Worm (Caenorhabditis elegans) whole organism, early embryonic: ENCODE measurements around the gene del-1.

ENCODE experiments used
- B0310.2 ChIP-seq: sonication (generic microtip); optimal IDR thresholded peaks from 2 replicates; lab custom pipeline; 2016; ENCODE audit warnings: mild to moderate bottlenecking, missing genetic modification characterization, missing compliant biosample characterization
- aly-1 ChIP-seq: sonication (generic microtip); optimal IDR thresholded peaks from 2 replicates; lab custom pipeline; 2016; ENCODE audit warnings: missing genetic modification characterization, missing compliant biosample characterization
- ama-1 ChIP-seq: fragments of 150-350 bp; optimal IDR thresholded peaks from 2 replicates; lab custom pipeline; 2014
- flt-1 ChIP-seq: fragments of 200-800 bp; sonication (Bioruptor generic); IDR thresholded peaks from 2 replicates; pipeline ENCODE4 v1.3.6; 2022; ENCODE audit warnings: missing genetic modification characterization, missing compliant biosample characterization
- hmg-4 ChIP-seq: fragments of 200-800 bp; sonication (Bioruptor generic); optimal IDR thresholded peaks from 2 replicates; lab custom pipeline; 2018; ENCODE audit warnings: mild to moderate bottlenecking, missing genetic modification characterization, missing compliant biosample characterization
- hnd-1 ChIP-seq: sonication (generic microtip); optimal IDR thresholded peaks from 2 replicates; lab custom pipeline; 2016; ENCODE audit warnings: missing genetic modification characterization, missing compliant biosample characterization
- pes-1 ChIP-seq: fragments of 200-800 bp; sonication (Bioruptor generic); IDR thresholded peaks from 2 replicates; pipeline ENCODE4 v1.3.6; 2022; ENCODE audit warnings: missing genetic modification reagents, missing genetic modification characterization, missing compliant biosample characterization
- scrt-1 ChIP-seq: fragments of 200-800 bp; sonication (Bioruptor generic); IDR thresholded peaks from 2 replicates; pipeline ENCODE4 v1.3.6; 2022; ENCODE audit warnings: missing genetic modification characterization, missing compliant biosample characterization
- sea-1 ChIP-seq: fragments of 200-800 bp; sonication (Bioruptor generic); conservative IDR thresholded peaks from 2 replicates; pipeline ENCODE4 v1.3.6; 2022; ENCODE audit warnings: missing genetic modification characterization, missing compliant biosample characterization
- tbx-37 ChIP-seq: fragments of 200-800 bp; sonication (Bioruptor generic); conservative IDR thresholded peaks from 2 replicates; pipeline ENCODE4 v1.3.6; 2022; ENCODE audit warnings: missing genetic modification reagents, missing genetic modification characterization, missing compliant biosample characterization
- tra-4 ChIP-seq: sonication (generic microtip); optimal IDR thresholded peaks from 2 replicates; lab custom pipeline; 2017; ENCODE audit warnings: missing genetic modification characterization, missing compliant biosample characterization

DNA sequence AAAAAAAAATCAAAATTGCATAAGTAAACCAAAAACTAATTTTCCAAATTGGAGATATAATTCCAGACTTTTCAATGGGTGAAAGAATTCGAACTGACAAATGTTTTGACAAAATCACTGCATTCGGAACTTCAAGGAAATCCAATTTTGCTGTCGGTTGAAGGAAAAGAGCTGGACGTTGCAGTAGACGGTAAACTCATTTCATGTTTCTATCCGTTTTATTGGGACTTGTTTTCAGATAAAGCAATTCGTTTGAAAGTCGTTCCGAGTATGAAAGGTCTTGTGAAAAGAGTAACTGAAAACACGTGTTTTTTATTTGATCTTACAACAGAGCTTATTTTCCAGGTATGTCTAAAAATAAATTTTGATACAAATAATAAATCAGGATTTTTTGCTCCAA lies 48.3 kb downstream of the del-1 start:
- TF ChIP-seq ama-1 (lab: Kevin White, UChicago) (no peak), tbx-37 (GFP tag; lab: Robert Waterston, UW) (no peak), flt-1 (no peak), hnd-1 (tag; lab: Kevin White, UChicago) (no peak), aly-1 (tag; lab: Kevin White, UChicago) (no peak), tra-4 (tag; lab: Kevin White, UChicago) (no peak), sea-1 (no peak), scrt-1 (GFP tag; lab: Robert Waterston, UW) (no peak), hmg-4 (no peak), B0310.2 (tag; lab: Kevin White, UChicago) (no peak), pes-1 (GFP tag; lab: Robert Waterston, UW) (no peak)
